Worm (Caenorhabditis elegans): ENCODE data around the gene aps-1.
A peak's percentile ranks its signal among the peaks of the same experiment; 100 is the strongest.

The aps-1 gene

ce11 chrV:6043275-6044271 is 25.8 kb downstream of the aps-1 start, which contains the start of gene cpi-2 (continued):
- TF ChIP-seq ztf-16 (tag; optimal IDR thresholded peaks at IDR 0.05) (no peak), hlh-30 (tag; optimal IDR thresholded peaks at IDR 0.05; ENCODE audit: insufficient read depth) (peak; percentile 35)

ce11 chrV:6044448-6044847 is 26.7 kb downstream of the aps-1 start:
- TF ChIP-seq gmeb-2 (tag; optimal IDR thresholded peaks at IDR 0.05) = no peak
- no peak for TF ChIP-seq lin-11 (tag; optimal IDR thresholded peaks at IDR 0.05)
- TF ChIP-seq syd-9 (tag; optimal IDR thresholded peaks at IDR 0.05) = no peak
- no peak for TF ChIP-seq ahr-1 (tag; optimal IDR thresholded peaks at IDR 0.05)
- TF ChIP-seq ets-4 (tag; optimal IDR thresholded peaks at IDR 0.05) = no peak
- no peak for TF ChIP-seq ceh-19 (GFP tag; optimal IDR thresholded peaks at IDR 0.05)
- no peak for TF ChIP-seq pha-2 (tag; optimal IDR thresholded peaks at IDR 0.05)
- no peak for TF ChIP-seq unc-3 (GFP tag; conservative IDR thresholded peaks at IDR 0.05)
- no peak for TF ChIP-seq unc-3 (tag; optimal IDR thresholded peaks at IDR 0.05)
- TF ChIP-seq hlh-6 (tag; optimal IDR thresholded peaks at IDR 0.05) = no peak
- no peak for TF ChIP-seq ama-1 (optimal IDR thresholded peaks at IDR 0.05)
- no peak for TF ChIP-seq ceh-48 (tag; optimal IDR thresholded peaks at IDR 0.05)

- TF ChIP-seq ceh-22 (tag; optimal IDR thresholded peaks at IDR 0.05) (no peak), sox-2 (GFP tag; IDR thresholded peaks at IDR 0.05) (no peak), tbx-2 (tag; optimal IDR thresholded peaks at IDR 0.05) (no peak), fkh-6 (tag; optimal IDR thresholded peaks at IDR 0.05) (no peak), sdc-2 (tag; optimal IDR thresholded peaks at IDR 0.05) (no peak), sox-4 (tag; optimal IDR thresholded peaks at IDR 0.05) (no peak), pros-1 (tag; optimal IDR thresholded peaks at IDR 0.05) (no peak)
Observed at ce11 chrV:6044853-6045594, 27.3 kb downstream of the aps-1 start, which contains the start of gene R01B10.3. TSS of gene R01B10.3 (minus strand) at chrV:6045129.

ce11 chrV:6047818-6048217 is 30.0 kb downstream of the aps-1 start, which contains the start of gene pgap-3:
TSS of gene pgap-3 (minus strand) at chrV:6047918.
- TF ChIP-seq ceh-24 (tag; optimal IDR thresholded peaks at IDR 0.05) (no peak), ceh-14 (tag; optimal IDR thresholded peaks at IDR 0.05) (no peak), C08G9.2 (tag; optimal IDR thresholded peaks at IDR 0.05) (no peak), ceh-6 (GFP tag; optimal IDR thresholded peaks at IDR 0.05) (no peak)

- no peak for TF ChIP-seq hlh-30 (tag; optimal IDR thresholded peaks at IDR 0.05; ENCODE audit: insufficient read depth)
- no peak for TF ChIP-seq fkh-10 (GFP tag; optimal IDR thresholded peaks at IDR 0.05)
- no peak for TF ChIP-seq fkh-6 (tag; optimal IDR thresholded peaks at IDR 0.05)
Observed at ce11 chrV:6051159-6051558, 33.4 kb downstream of the aps-1 start, which contains the start of gene jamp-1. TSS of gene jamp-1 (minus strand) at chrV:6051259.

ce11 chrV:6053188-6053687 is 35.5 kb downstream of the aps-1 start, which contains the start of gene seip-1:
TSS of gene seip-1 (minus strand) at chrV:6053238.
- TF ChIP-seq che-1 (tag; optimal IDR thresholded peaks at IDR 0.05) = no peak
- no peak for TF ChIP-seq ama-1 (optimal IDR thresholded peaks at IDR 0.05)
- TF ChIP-seq C08G9.2 (tag; optimal IDR thresholded peaks at IDR 0.05) = no peak
- peak; percentile 27 for TF ChIP-seq madf-2 (tag; optimal IDR thresholded peaks at IDR 0.05)
- no peak for TF ChIP-seq tbx-7 (tag; optimal IDR thresholded peaks at IDR 0.05)
- no peak for TF ChIP-seq pha-4 (tag; optimal IDR thresholded peaks at IDR 0.05)
- TF ChIP-seq pqm-1 (tag; optimal IDR thresholded peaks at IDR 0.05) = no peak
- TF ChIP-seq ets-4 (tag; optimal IDR thresholded peaks at IDR 0.05) = no peak
- no peak for TF ChIP-seq syd-9 (tag; optimal IDR thresholded peaks at IDR 0.05)
- TF ChIP-seq elt-4 (tag; optimal IDR thresholded peaks at IDR 0.05) = no peak
- TF ChIP-seq ceh-6 (GFP tag; optimal IDR thresholded peaks at IDR 0.05) = no peak
- no peak for TF ChIP-seq hlh-15 (tag; optimal IDR thresholded peaks at IDR 0.05)
- TF ChIP-seq unc-3 (GFP tag; conservative IDR thresholded peaks at IDR 0.05) = no peak
- no peak for TF ChIP-seq unc-3 (tag; optimal IDR thresholded peaks at IDR 0.05)
- no peak for TF ChIP-seq K02D7.2 (tag; optimal IDR thresholded peaks at IDR 0.05)
- no peak for TF ChIP-seq hlh-8 (tag; optimal IDR thresholded peaks at IDR 0.05)
- TF ChIP-seq sdc-2 (tag; optimal IDR thresholded peaks at IDR 0.05) = no peak
- no peak for TF ChIP-seq unc-86 (tag; optimal IDR thresholded peaks at IDR 0.05)
- no peak for TF ChIP-seq eyg-1 (tag; optimal IDR thresholded peaks at IDR 0.05)
- no peak for TF ChIP-seq ahr-1 (tag; optimal IDR thresholded peaks at IDR 0.05)
- TF ChIP-seq F13H6.1 (tag; optimal IDR thresholded peaks at IDR 0.05) = no peak
- TF ChIP-seq ceh-31 (tag; optimal IDR thresholded peaks at IDR 0.05) = peak; percentile 87

Measured in whole organism, late embryonic.